Worm (Caenorhabditis elegans) whole organism, late embryonic: ENCODE results near the gene F21A3.3.

Experiments used
- C38D4.7 ChIP-seq: fragments of 200-800 bp; sonication (Bioruptor generic); optimal IDR thresholded peaks from 2 replicates; lab custom pipeline; 2018; ENCODE audit warnings: mild to moderate bottlenecking, missing genetic modification characterization, moderate library complexity, missing compliant biosample characterization
- K02D7.2 ChIP-seq: sonication (generic microtip); optimal IDR thresholded peaks from 2 replicates; lab custom pipeline; 2017; ENCODE audit warnings: mild to moderate bottlenecking, missing genetic modification characterization, missing compliant biosample characterization
- ama-1 ChIP-seq: fragments of 150-350 bp; optimal IDR thresholded peaks from 2 replicates; lab custom pipeline; 2014
- dmd-4 ChIP-seq: sonication (generic microtip); optimal IDR thresholded peaks from 2 replicates; lab custom pipeline; 2016; ENCODE audit warnings: borderline replicate concordance, missing genetic modification characterization, missing compliant biosample characterization
- elt-2 ChIP-seq: sonication (generic microtip); optimal IDR thresholded peaks from 2 replicates; lab custom pipeline; 2016; ENCODE audit warnings: missing genetic modification reagents, missing genetic modification characterization, missing compliant biosample characterization
- hlh-8 ChIP-seq: sonication (generic microtip); optimal IDR thresholded peaks from 2 replicates; lab custom pipeline; 2016; ENCODE audit warnings: missing genotype, missing genetic modification characterization, missing compliant biosample characterization
- nhr-11 ChIP-seq: fragments of 150-350 bp; optimal IDR thresholded peaks from 2 replicates; lab custom pipeline; 2014; ENCODE audit warnings: missing biosample characterization, missing genetic modification characterization
- rnt-1 ChIP-seq: sonication (generic microtip); optimal IDR thresholded peaks from 2 replicates; lab custom pipeline; 2016; ENCODE audit warnings: missing genetic modification characterization, missing compliant biosample characterization
- tbx-7 ChIP-seq: sonication (generic microtip); optimal IDR thresholded peaks from 2 replicates; lab custom pipeline; 2016; ENCODE audit warnings: missing genotype, missing genetic modification characterization, missing compliant biosample characterization
- unc-55 ChIP-seq: sonication (generic microtip); optimal IDR thresholded peaks from 2 replicates; lab custom pipeline; 2017; ENCODE audit warnings: missing biosample characterization, missing genetic modification reagents, missing genetic modification characterization

DNA sequence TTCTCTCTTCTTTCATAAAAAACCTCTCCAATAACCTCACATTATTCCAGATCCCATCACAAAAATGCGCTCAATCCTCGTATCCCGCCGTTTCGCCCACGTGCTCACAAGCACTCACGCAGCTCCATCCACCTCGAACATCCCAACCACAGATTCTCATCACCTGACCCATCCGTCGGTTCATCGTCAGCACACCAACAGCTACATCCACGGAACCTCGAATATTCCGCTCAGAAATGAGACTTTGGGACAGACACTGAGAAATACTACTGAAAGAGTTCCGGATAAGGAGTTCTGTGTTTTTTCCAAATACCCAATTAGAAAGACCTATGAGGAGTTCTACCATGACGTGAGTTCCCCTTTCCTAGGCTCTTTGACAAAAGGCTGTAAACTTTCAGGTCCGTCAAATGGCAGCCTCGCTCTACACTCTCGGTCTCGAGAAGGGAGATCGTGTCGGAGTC lies 49.9 kb downstream of the F21A3.3 start, which contains the start of gene acs-2:
- TF ChIP-seq hlh-8 (tag; lab: Kevin White, UChicago) (no peak), dmd-4 (no peak), unc-55 (no peak), K02D7.2 (no peak), ama-1 (lab: Kevin White, UChicago) (no peak), C38D4.7 (GFP tag; lab: Kevin White, UChicago) (no peak), nhr-11 (no peak), tbx-7 (tag; lab: Kevin White, UChicago) (no peak), elt-2 (tag; lab: Kevin White, UChicago) (no peak), rnt-1 (tag; lab: Kevin White, UChicago) (no peak)
